Worm (Caenorhabditis elegans): ENCODE measurements around the gene mpst-4.

mpst-4 gene

DNA sequence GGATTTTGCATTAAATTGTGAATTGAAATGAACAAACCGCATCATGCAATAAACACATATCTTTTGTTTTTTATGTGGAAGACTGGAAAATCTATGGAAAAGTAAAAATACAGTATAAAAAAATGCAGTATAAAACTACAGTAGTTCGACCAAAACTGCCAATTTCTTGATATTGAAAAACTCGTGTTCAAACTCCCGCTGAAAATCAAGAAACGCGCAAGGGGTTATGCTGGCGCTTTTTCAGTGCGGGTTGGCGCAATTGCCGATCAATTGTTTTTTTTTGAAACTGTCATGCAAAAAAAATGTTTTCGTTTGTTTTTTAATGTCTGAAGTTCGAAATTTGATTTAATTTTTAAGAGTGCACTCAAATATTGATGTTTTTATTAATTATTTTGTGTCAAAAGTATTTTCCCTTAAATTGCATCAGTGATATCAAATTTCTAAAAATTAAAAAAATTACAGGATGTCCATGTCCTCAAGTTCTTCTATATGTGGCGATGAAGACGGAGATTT is 11.6 kb downstream of the mpst-4 start, which contains the start of gene dnj-9 (continued):
- peak; percentile 91 to 99 for TF ChIP-seq efl-1 (optimal IDR thresholded peaks at IDR 0.05)
- TF ChIP-seq efl-1 (GFP tag; optimal IDR thresholded peaks at IDR 0.05 in 1 of 2) = peak; percentile 99 to 100
- TF ChIP-seq ceh-82 (tag; optimal IDR thresholded peaks at IDR 0.05) = peak; percentile 95 to 96 (median 96)
- TF ChIP-seq pax-3 (tag; optimal IDR thresholded peaks at IDR 0.05) = peak; percentile 86
- TF ChIP-seq egl-13 (tag; optimal IDR thresholded peaks at IDR 0.05) = peak; percentile 92
- no peak for TF ChIP-seq nhr-76 (tag; optimal IDR thresholded peaks at IDR 0.05)
- peak in 1 of 2 experiments; percentile 90 for TF ChIP-seq ztf-11 (tag; optimal IDR thresholded peaks at IDR 0.05)
- peak; percentile 90 for TF ChIP-seq fos-1 (tag; optimal IDR thresholded peaks at IDR 0.05)
- peak; percentile 24 for TF ChIP-seq nhr-12 (tag; optimal IDR thresholded peaks at IDR 0.05)
- peak; percentile 8 for TF ChIP-seq hlh-4 (tag; optimal IDR thresholded peaks at IDR 0.05)
- peak; percentile 51 for TF ChIP-seq efl-3 (GFP tag; optimal IDR thresholded peaks at IDR 0.05)
- peak; percentile 92 for TF ChIP-seq fkh-8 (tag; optimal IDR thresholded peaks at IDR 0.05)
- peak; percentile 57 for TF ChIP-seq ceh-90 (tag; optimal IDR thresholded peaks at IDR 0.05)
- peak; percentile 97 for TF ChIP-seq lin-39 (tag; optimal IDR thresholded peaks at IDR 0.05)
- TF ChIP-seq snu-23 (GFP tag; optimal IDR thresholded peaks at IDR 0.05) = peak; percentile 97
- TF ChIP-seq isw-1 (GFP tag; IDR thresholded peaks at IDR 0.05) = peak; percentile 91
- no peak for TF ChIP-seq pqm-1 (tag; optimal IDR thresholded peaks at IDR 0.05)
- TF ChIP-seq lir-3 (tag; optimal IDR thresholded peaks at IDR 0.05; ENCODE audit: poor library complexity) = peak; percentile 83
- peak; percentile 99 for TF ChIP-seq mep-1 (tag; optimal IDR thresholded peaks at IDR 0.05)
- TF ChIP-seq zip-4 (GFP tag; optimal IDR thresholded peaks at IDR 0.05) = peak; percentile 89
- peak; percentile 93 for TF ChIP-seq C04F5.9 (tag; optimal IDR thresholded peaks at IDR 0.05)
- peak; percentile 97 for TF ChIP-seq swsn-7 (tag; optimal IDR thresholded peaks at IDR 0.05)
- peak; percentile 93 for TF ChIP-seq lin-13 (GFP tag; optimal IDR thresholded peaks at IDR 0.05)
- peak; percentile 88 for TF ChIP-seq skn-1 (tag; optimal IDR thresholded peaks at IDR 0.05)
- TF ChIP-seq pag-3 (tag; optimal IDR thresholded peaks at IDR 0.05; ENCODE audit: borderline replicate concordance, insufficient read depth) = peak; percentile 32
- TF ChIP-seq nhr-71 (tag; optimal IDR thresholded peaks at IDR 0.05) = peak; percentile 98
- TF ChIP-seq F16B12.6 (tag; optimal IDR thresholded peaks at IDR 0.05) = peak; percentile 72
- TF ChIP-seq fkh-4 (tag; optimal IDR thresholded peaks at IDR 0.05; ENCODE audit: borderline replicate concordance) = peak; percentile 80
- peak; percentile 98 for TF ChIP-seq nhr-20 (tag; optimal IDR thresholded peaks at IDR 0.05)
- TF ChIP-seq lin-35 (GFP tag; optimal IDR thresholded peaks at IDR 0.05) = peak; percentile 99
- TF ChIP-seq nhr-28 (tag; optimal IDR thresholded peaks at IDR 0.05) = peak; percentile 44
- peak; percentile 87 for TF ChIP-seq ama-1 (optimal IDR thresholded peaks at IDR 0.05)
- TF ChIP-seq dsc-1 (tag; optimal IDR thresholded peaks at IDR 0.05) = peak; percentile 97
- peak; percentile 86 for TF ChIP-seq sup-37 (GFP tag; optimal IDR thresholded peaks at IDR 0.05)
- TF ChIP-seq hpl-2 (GFP tag; optimal IDR thresholded peaks at IDR 0.05) = peak; percentile 29
- TF ChIP-seq sox-4 (tag; optimal IDR thresholded peaks at IDR 0.05) = peak; percentile 93
- TF ChIP-seq irx-1 (tag; optimal IDR thresholded peaks at IDR 0.05) = peak; percentile 93
- peak; percentile 45 for TF ChIP-seq vab-15 (tag; optimal IDR thresholded peaks at IDR 0.05)
- TF ChIP-seq nhr-237 (tag; optimal IDR thresholded peaks at IDR 0.05) = peak; percentile 65
- peak; percentile 99 for TF ChIP-seq dpl-1 (GFP tag; optimal IDR thresholded peaks at IDR 0.05)
- peak; percentile 91 for TF ChIP-seq lin-15B (tag; optimal IDR thresholded peaks at IDR 0.05)
- TF ChIP-seq C16A3.4 (tag; optimal IDR thresholded peaks at IDR 0.05) = peak; percentile 97
- peak; percentile 94 for TF ChIP-seq unc-86 (tag; optimal IDR thresholded peaks at IDR 0.05)
- peak; percentile 84 for TF ChIP-seq ztf-4 (tag; optimal IDR thresholded peaks at IDR 0.05)
- no peak for TF ChIP-seq alr-1 (tag; optimal IDR thresholded peaks at IDR 0.05; ENCODE audit: borderline replicate concordance)
- peak; percentile 88 for TF ChIP-seq aly-2 (tag; optimal IDR thresholded peaks at IDR 0.05)

Measured in whole organism, L1 larva.